Worm (Caenorhabditis elegans): ENCODE measurements around the gene C16C4.1.
"Not testable (repeated sequence)": the region's sequence is repeated elsewhere in the genome, so short reads cannot be mapped to it uniquely, and the experiment has no call there.

The C16C4.1 gene

DNA sequence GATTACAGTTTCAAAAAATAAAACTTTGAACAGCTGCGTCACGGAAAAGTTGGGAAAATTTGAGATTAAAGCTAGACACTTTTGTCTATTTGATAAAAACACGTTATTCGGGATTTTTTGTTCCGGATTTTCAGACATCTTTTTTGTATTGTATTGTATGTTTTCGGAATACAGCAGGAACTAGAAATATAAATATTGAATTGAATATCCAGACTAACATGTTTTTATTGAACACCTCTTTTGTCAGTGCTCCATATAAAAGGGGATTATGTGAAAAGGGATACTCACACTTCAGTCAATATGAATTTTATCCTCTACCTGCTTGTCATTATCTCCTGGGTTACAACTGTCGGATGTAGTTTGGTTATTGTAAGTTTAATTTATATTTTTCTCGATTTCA, at the start of gene C16C4.1:
Gene C16C4.1, plus strand, starts transcription at position 301 of the 400 bp plus-strand sequence.
- TF ChIP-seq sea-1 (GFP tag; conservative IDR thresholded peaks at IDR 0.05) (no peak), tbx-11 (GFP tag; IDR thresholded peaks at IDR 0.05) (no peak), ceh-13 (GFP tag; optimal IDR thresholded peaks at IDR 0.05) (no peak), hmg-4 (GFP tag; optimal IDR thresholded peaks at IDR 0.05) (no peak), B0310.2 (tag; optimal IDR thresholded peaks at IDR 0.05) (no peak), aly-1 (tag; optimal IDR thresholded peaks at IDR 0.05) (no peak), F13C5.2 (tag; optimal IDR thresholded peaks at IDR 0.05) (no peak), tra-4 (tag; optimal IDR thresholded peaks at IDR 0.05) (no peak), ama-1 (optimal IDR thresholded peaks at IDR 0.05) (no peak)

ce11 chrII:1844552-1844951, 49.5 kb upstream of the C16C4.1 start:
- TF ChIP-seq tbx-11 (GFP tag; IDR thresholded peaks at IDR 0.05): no peak
- no peak for TF ChIP-seq tra-4 (tag; optimal IDR thresholded peaks at IDR 0.05)
- TF ChIP-seq hmbx-1 (tag; optimal IDR thresholded peaks at IDR 0.05): no peak
- TF ChIP-seq ceh-36 (tag; optimal IDR thresholded peaks at IDR 0.05): no peak
- TF ChIP-seq sea-1 (GFP tag; conservative IDR thresholded peaks at IDR 0.05): no peak
- no peak for TF ChIP-seq ets-7 (tag; optimal IDR thresholded peaks at IDR 0.05)
- no peak for TF ChIP-seq ama-1 (optimal IDR thresholded peaks at IDR 0.05)
- TF ChIP-seq ceh-13 (GFP tag; optimal IDR thresholded peaks at IDR 0.05): no peak
- TF ChIP-seq flt-1 (GFP tag; IDR thresholded peaks at IDR 0.05): no peak
- TF ChIP-seq hmg-4 (GFP tag; optimal IDR thresholded peaks at IDR 0.05): no peak
- TF ChIP-seq hnd-1 (tag; optimal IDR thresholded peaks at IDR 0.05): no peak
- TF ChIP-seq aly-1 (tag; optimal IDR thresholded peaks at IDR 0.05): no peak
- TF ChIP-seq B0310.2 (tag; optimal IDR thresholded peaks at IDR 0.05): no peak
- TF ChIP-seq F13C5.2 (tag; optimal IDR thresholded peaks at IDR 0.05): no peak
- TF ChIP-seq scrt-1 (GFP tag; IDR thresholded peaks at IDR 0.05): no peak
- TF ChIP-seq pes-1 (GFP tag; IDR thresholded peaks at IDR 0.05): no peak
- TF ChIP-seq tbx-37 (GFP tag; conservative IDR thresholded peaks at IDR 0.05): no peak

DNA sequence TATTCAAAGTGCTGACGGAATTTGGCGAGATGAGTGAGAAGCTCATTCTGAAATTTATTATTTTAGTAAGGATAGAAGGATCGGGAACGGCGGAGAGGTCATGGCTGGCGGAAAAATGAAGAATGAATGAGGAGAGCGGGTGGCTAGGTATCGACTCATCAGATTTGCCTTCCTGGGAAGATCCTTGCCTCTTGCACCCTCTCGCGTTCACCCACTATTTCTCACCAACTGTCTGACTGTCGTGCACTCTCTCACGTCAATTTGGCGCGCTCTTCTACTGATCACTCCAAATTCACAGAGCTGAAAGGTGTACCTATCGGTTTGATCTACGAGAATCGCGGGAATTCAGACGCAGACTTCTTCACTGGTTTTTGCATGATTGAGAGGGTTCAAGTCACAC, 45.9 kb upstream of the C16C4.1 start, which contains the start of gene fbxb-97:
Gene fbxb-97, minus strand, starts transcription at position 53 of the 400 bp plus-strand sequence.
- TF ChIP-seq F13C5.2 (tag; optimal IDR thresholded peaks at IDR 0.05) (no peak), ceh-13 (GFP tag; optimal IDR thresholded peaks at IDR 0.05) (no peak), ceh-36 (tag; optimal IDR thresholded peaks at IDR 0.05) (no peak), hmbx-1 (tag; optimal IDR thresholded peaks at IDR 0.05) (no peak), B0310.2 (tag; optimal IDR thresholded peaks at IDR 0.05) (no peak)

- TF ChIP-seq hmbx-1 (tag; optimal IDR thresholded peaks at IDR 0.05) (no peak), hmg-4 (GFP tag; optimal IDR thresholded peaks at IDR 0.05) (no peak), scrt-1 (GFP tag; IDR thresholded peaks at IDR 0.05) (no peak), ceh-13 (GFP tag; optimal IDR thresholded peaks at IDR 0.05) (no peak), F13C5.2 (tag; optimal IDR thresholded peaks at IDR 0.05) (no peak), tra-4 (tag; optimal IDR thresholded peaks at IDR 0.05) (no peak), pes-1 (GFP tag; IDR thresholded peaks at IDR 0.05) (no peak), ama-1 (optimal IDR thresholded peaks at IDR 0.05) (no peak), aly-1 (tag; optimal IDR thresholded peaks at IDR 0.05) (no peak), B0310.2 (tag; optimal IDR thresholded peaks at IDR 0.05) (no peak), ets-7 (tag; optimal IDR thresholded peaks at IDR 0.05) (no peak), tbx-37 (GFP tag; conservative IDR thresholded peaks at IDR 0.05) (no peak), hnd-1 (tag; optimal IDR thresholded peaks at IDR 0.05) (no peak), flt-1 (GFP tag; IDR thresholded peaks at IDR 0.05) (no peak)
Observed at ce11 chrII:1850299-1850698, 43.7 kb upstream of the C16C4.1 start, which contains the start of gene fbxb-96. Gene fbxb-96, minus strand, starts transcription at chrII:1850399.

DNA sequence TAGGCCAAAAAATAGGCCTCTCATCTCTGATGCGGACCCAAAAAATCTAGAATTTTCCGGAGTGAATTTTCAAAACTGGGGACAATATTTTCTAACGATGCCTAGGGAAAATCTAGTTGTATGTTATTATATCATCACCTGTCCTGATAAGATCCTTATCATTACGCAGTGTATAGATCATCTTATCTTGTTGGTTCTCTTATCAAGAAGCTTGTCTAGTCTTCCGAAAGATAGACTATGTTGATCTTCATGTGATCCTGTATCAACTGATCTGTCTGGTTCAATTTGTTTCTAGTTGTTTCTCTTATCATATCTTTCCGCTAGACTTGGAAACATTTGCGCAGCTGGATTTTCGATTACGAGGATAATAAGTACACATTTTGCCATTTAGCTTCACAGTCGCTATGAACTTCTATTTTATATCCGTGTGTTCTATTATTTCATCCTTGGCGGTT, 43.1 kb upstream of the C16C4.1 start, which contains the start of gene C52E2.3:
Gene C52E2.3, plus strand, starts transcription at position 405 of the 455 bp plus-strand sequence.
- TF ChIP-seq tbx-37 (GFP tag; conservative IDR thresholded peaks at IDR 0.05) (no peak), sea-1 (GFP tag; conservative IDR thresholded peaks at IDR 0.05) (no peak), F13C5.2 (tag; optimal IDR thresholded peaks at IDR 0.05) (no peak), hmbx-1 (tag; optimal IDR thresholded peaks at IDR 0.05) (no peak), ceh-13 (GFP tag; optimal IDR thresholded peaks at IDR 0.05) (no peak), ama-1 (optimal IDR thresholded peaks at IDR 0.05) (no peak), flt-1 (GFP tag; IDR thresholded peaks at IDR 0.05) (no peak), tbx-11 (GFP tag; IDR thresholded peaks at IDR 0.05) (no peak), scrt-1 (GFP tag; IDR thresholded peaks at IDR 0.05) (no peak), ceh-36 (tag; optimal IDR thresholded peaks at IDR 0.05) (no peak), hmg-4 (GFP tag; optimal IDR thresholded peaks at IDR 0.05) (no peak), B0310.2 (tag; optimal IDR thresholded peaks at IDR 0.05) (no peak), ets-7 (tag; optimal IDR thresholded peaks at IDR 0.05) (no peak), hnd-1 (tag; optimal IDR thresholded peaks at IDR 0.05) (no peak), tra-4 (tag; optimal IDR thresholded peaks at IDR 0.05) (no peak), pes-1 (GFP tag; IDR thresholded peaks at IDR 0.05) (no peak)

- no peak for TF ChIP-seq sea-1 (GFP tag; conservative IDR thresholded peaks at IDR 0.05)
- no peak for TF ChIP-seq hmg-4 (GFP tag; optimal IDR thresholded peaks at IDR 0.05)
- no peak for TF ChIP-seq ceh-36 (tag; optimal IDR thresholded peaks at IDR 0.05)
- TF ChIP-seq hmbx-1 (tag; optimal IDR thresholded peaks at IDR 0.05): no peak
- TF ChIP-seq pes-1 (GFP tag; IDR thresholded peaks at IDR 0.05): no peak
- no peak for TF ChIP-seq ceh-13 (GFP tag; optimal IDR thresholded peaks at IDR 0.05)
- TF ChIP-seq ets-7 (tag; optimal IDR thresholded peaks at IDR 0.05): no peak
- no peak for TF ChIP-seq F13C5.2 (tag; optimal IDR thresholded peaks at IDR 0.05)
- TF ChIP-seq flt-1 (GFP tag; IDR thresholded peaks at IDR 0.05): no peak
- TF ChIP-seq tbx-11 (GFP tag; IDR thresholded peaks at IDR 0.05): no peak
- no peak for TF ChIP-seq B0310.2 (tag; optimal IDR thresholded peaks at IDR 0.05)
- no peak for TF ChIP-seq hnd-1 (tag; optimal IDR thresholded peaks at IDR 0.05)
Observed at ce11 chrII:1851716-1852115, 42.3 kb upstream of the C16C4.1 start.

- TF ChIP-seq F13C5.2 (tag; optimal IDR thresholded peaks at IDR 0.05) (no peak), tbx-11 (GFP tag; IDR thresholded peaks at IDR 0.05) (no peak), B0310.2 (tag; optimal IDR thresholded peaks at IDR 0.05) (no peak)
Observed at ce11 chrII:1852503-1852902, 41.5 kb upstream of the C16C4.1 start, which contains the start of gene C52E2.2. Gene C52E2.2, plus strand, starts transcription at chrII:1852803.

DNA sequence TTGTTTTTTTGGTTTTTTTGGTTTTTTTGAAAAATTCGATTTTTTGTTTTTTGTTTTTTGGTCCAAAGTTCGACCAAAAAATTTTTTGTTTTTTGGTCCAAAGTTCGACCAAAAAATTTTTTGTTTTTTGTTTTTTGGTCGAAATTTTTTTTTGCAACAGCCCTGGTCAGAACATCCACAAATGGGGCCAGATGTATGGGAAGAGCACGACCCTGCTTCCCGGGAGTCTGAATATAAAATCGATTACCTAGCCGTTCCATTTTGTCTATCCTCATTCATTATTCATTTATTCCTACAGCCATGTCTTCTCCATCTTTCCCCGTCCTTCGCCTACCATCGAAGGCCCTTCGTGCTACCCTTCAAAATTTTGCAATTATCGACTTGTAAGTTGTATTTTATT, 39.9 kb upstream of the C16C4.1 start, which contains the start of gene fbxb-95:
Gene fbxb-95, plus strand, starts transcription at position 301 of the 400 bp plus-strand sequence.
- not testable (repeated sequence) for TF ChIP-seq hmg-4 (GFP tag; optimal IDR thresholded peaks at IDR 0.05); hmbx-1 (tag; optimal IDR thresholded peaks at IDR 0.05); F13C5.2 (tag; optimal IDR thresholded peaks at IDR 0.05)
